Worm (Caenorhabditis elegans): ENCODE measurements around the gene B0034.7.
"Not testable (repeated sequence)": the region's sequence is repeated elsewhere in the genome, so short reads cannot be mapped to it uniquely, and the experiment has no call there.

The B0034.7 gene

DNA sequence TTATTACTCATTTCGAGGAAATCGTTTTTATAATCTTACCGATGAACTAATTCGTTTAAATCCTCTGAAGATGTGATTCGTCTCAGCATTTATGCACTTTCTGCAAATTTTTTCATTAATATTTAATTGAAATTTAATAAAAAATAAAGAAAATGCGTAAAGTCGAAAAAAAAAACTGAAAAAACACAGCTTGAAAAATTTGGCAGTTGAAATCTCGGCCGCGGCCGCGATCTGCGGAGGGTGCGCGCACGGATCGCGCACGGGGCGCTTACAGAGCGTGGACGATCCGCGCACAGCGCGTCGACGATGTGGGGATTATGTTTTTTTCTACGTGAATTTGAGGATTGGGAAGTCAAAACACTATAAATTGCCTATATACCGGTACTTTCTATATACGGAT, 47.5 kb downstream of the B0034.7 start, which contains the start of gene ZK84.4:
Gene ZK84.4, minus strand, starts transcription at position 101 of the 400 bp plus-strand sequence.
- not testable (repeated sequence) for TF ChIP-seq ztf-29 (GFP tag; IDR thresholded peaks at IDR 0.05); klf-2 (GFP tag; conservative IDR thresholded peaks at IDR 0.05); T22C8.4 (GFP tag; IDR thresholded peaks at IDR 0.05)

DNA sequence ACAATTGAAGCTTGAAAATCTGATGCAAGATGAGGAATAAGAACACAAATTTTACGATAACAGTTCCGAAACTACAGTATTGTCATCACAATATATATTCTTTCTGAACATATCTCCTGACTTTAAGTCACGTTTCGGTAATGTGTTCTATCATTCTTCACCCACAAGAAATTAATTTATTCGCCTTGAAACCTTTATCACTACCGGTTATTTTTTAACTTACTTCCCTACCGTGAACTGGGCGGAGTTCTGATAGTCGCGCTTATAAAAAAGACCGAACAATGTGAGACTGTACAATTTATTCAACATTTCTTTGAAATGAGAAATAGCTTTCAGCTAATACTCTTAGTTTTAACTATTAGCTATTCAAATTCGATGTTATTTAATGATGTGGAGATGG, 49.1 kb downstream of the B0034.7 start, which contains the start of gene ins-20:
Gene ins-20, plus strand, starts transcription at position 301 of the 400 bp plus-strand sequence.
- no peak for TF ChIP-seq flt-1 (GFP tag; IDR thresholded peaks at IDR 0.05)
- TF ChIP-seq klf-2 (GFP tag; conservative IDR thresholded peaks at IDR 0.05), result no peak
- TF ChIP-seq ztf-23 (GFP tag; IDR thresholded peaks at IDR 0.05), result no peak
- TF ChIP-seq T22C8.4 (GFP tag; IDR thresholded peaks at IDR 0.05), result no peak
- TF ChIP-seq cog-1 (tag; optimal IDR thresholded peaks at IDR 0.05), result no peak
- TF ChIP-seq tab-1 (GFP tag; IDR thresholded peaks at IDR 0.05), result no peak
- TF ChIP-seq ref-1 (GFP tag; conservative IDR thresholded peaks at IDR 0.05), result no peak
- TF ChIP-seq med-1 (GFP tag; optimal IDR thresholded peaks at IDR 0.05; ENCODE audit: insufficient read depth), result no peak
- no peak for TF ChIP-seq ztf-29 (GFP tag; IDR thresholded peaks at IDR 0.05)

All from whole organism, midembryonic.